Worm (Caenorhabditis elegans): ENCODE data around the gene mct-6.

DNA sequence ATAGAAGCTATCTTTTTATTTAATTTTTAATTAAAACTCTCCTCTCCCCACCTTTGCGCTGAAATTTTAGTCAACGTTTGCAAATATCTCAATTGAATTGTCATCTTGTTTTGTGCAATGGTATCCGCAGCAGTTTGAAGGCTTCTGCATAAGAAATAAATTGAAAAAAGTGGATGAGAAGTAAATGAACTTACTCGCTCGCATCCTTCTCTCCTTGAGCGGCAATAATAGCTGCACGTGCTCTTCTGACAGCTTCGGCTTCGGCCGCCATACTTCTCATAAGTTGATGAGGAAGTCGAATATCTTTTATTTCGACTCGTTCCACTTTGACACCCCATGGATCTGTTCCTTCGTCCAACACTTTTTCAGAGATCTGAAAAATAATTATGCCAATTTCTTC is 46.6 kb upstream of the mct-6 start:
- TF ChIP-seq him-1 (tag; optimal IDR thresholded peaks at IDR 0.05) (no peak), W03F9.2 (tag; optimal IDR thresholded peaks at IDR 0.05) (no peak)

Measured in whole organism, L4/young adult.